Worm (Caenorhabditis elegans): ENCODE data around the gene npr-28.

Gene npr-28

DNA sequence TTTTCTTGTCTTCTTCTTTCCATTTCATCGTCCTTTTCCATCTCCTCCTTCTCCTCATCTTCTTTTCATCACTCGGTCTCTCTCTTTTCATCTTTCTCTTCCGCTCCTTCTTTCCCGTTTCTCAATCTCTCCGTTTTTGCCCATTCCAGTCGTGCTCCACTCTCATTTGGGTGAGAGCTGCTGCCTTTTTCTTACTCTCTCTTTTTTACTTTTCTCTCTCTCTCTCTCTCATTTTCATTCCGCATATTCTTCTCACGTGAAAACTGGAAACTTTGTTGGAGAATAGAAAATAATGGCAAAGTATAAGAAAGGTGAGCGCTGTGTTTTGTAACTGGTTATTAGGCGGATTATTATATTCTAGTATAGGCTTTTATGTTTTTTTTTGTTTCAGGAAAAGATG is 27.4 kb upstream of the npr-28 start, which contains the start of gene tbc-18 (continued):
- TF ChIP-seq egl-13 (tag; optimal IDR thresholded peaks at IDR 0.05) (peak; percentile 40), sox-4 (tag; optimal IDR thresholded peaks at IDR 0.05) (no peak), ama-1 (optimal IDR thresholded peaks at IDR 0.05) (no peak), mef-2 (tag; optimal IDR thresholded peaks at IDR 0.05) (no peak), pag-3 (tag; optimal IDR thresholded peaks at IDR 0.05; ENCODE audit: borderline replicate concordance, insufficient read depth) (no peak), pqm-1 (tag; optimal IDR thresholded peaks at IDR 0.05) (no peak), tbx-2 (tag; optimal IDR thresholded peaks at IDR 0.05) (no peak), zip-4 (GFP tag; optimal IDR thresholded peaks at IDR 0.05) (no peak), blmp-1 (tag; optimal IDR thresholded peaks at IDR 0.05) (no peak), fkh-10 (GFP tag; optimal IDR thresholded peaks at IDR 0.05) (peak; percentile 54), ces-1 (GFP tag; optimal IDR thresholded peaks at IDR 0.05) (no peak), fos-1 (tag; optimal IDR thresholded peaks at IDR 0.05) (no peak), ceh-8 (GFP tag; optimal IDR thresholded peaks at IDR 0.05) (no peak), lin-15B (tag; optimal IDR thresholded peaks at IDR 0.05) (no peak), lsy-2 (tag; optimal IDR thresholded peaks at IDR 0.05) (peak in 1 of 2 experiments; percentile 46), elt-2 (tag; optimal IDR thresholded peaks at IDR 0.05) (no peak), C16A3.4 (tag; optimal IDR thresholded peaks at IDR 0.05) (no peak), ets-5 (GFP tag; IDR thresholded peaks at IDR 0.05) (no peak), C04F5.9 (tag; optimal IDR thresholded peaks at IDR 0.05) (no peak), nhr-11 (tag; optimal IDR thresholded peaks at IDR 0.05) (no peak), F16B12.6 (tag; optimal IDR thresholded peaks at IDR 0.05) (no peak), aha-1 (tag; optimal IDR thresholded peaks at IDR 0.05) (no peak), hlh-4 (tag; optimal IDR thresholded peaks at IDR 0.05) (no peak), rnt-1 (tag; optimal IDR thresholded peaks at IDR 0.05) (no peak), unc-86 (tag; optimal IDR thresholded peaks at IDR 0.05) (peak; percentile 54), lin-39 (tag; optimal IDR thresholded peaks at IDR 0.05) (no peak), Y116A8C.19 (tag; optimal IDR thresholded peaks at IDR 0.05; ENCODE audit: borderline replicate concordance) (no peak), unc-130 (tag; optimal IDR thresholded peaks at IDR 0.05) (no peak), lir-3 (tag; optimal IDR thresholded peaks at IDR 0.05; ENCODE audit: poor library complexity) (no peak), unc-62 (GFP tag; optimal IDR thresholded peaks at IDR 0.05) (no peak), unc-30 (tag; optimal IDR thresholded peaks at IDR 0.05) (no peak), mep-1 (tag; optimal IDR thresholded peaks at IDR 0.05) (peak; percentile 9), sup-37 (GFP tag; optimal IDR thresholded peaks at IDR 0.05) (no peak), nhr-84 (tag; optimal IDR thresholded peaks at IDR 0.05) (no peak), nhr-77 (tag; optimal IDR thresholded peaks at IDR 0.05) (no peak), pax-3 (tag; optimal IDR thresholded peaks at IDR 0.05) (peak; percentile 55), unc-98 (GFP tag; IDR thresholded peaks at IDR 0.05) (no peak), dsc-1 (tag; optimal IDR thresholded peaks at IDR 0.05) (peak; percentile 62), alr-1 (tag; optimal IDR thresholded peaks at IDR 0.05; ENCODE audit: borderline replicate concordance) (no peak), vab-15 (tag; optimal IDR thresholded peaks at IDR 0.05) (no peak), nhr-19 (GFP tag; conservative IDR thresholded peaks at IDR 0.05) (no peak), jun-1 (tag; optimal IDR thresholded peaks at IDR 0.05) (no peak), nhr-90 (tag; optimal IDR thresholded peaks at IDR 0.05; ENCODE audit: poor library complexity) (no peak), grh-1 (GFP tag; IDR thresholded peaks at IDR 0.05) (no peak), snpc-4 (tag; optimal IDR thresholded peaks at IDR 0.05) (no peak), snu-23 (GFP tag; optimal IDR thresholded peaks at IDR 0.05) (peak; percentile 47), ztf-11 (tag; optimal IDR thresholded peaks at IDR 0.05) (no peak), tlp-1 (tag; optimal IDR thresholded peaks at IDR 0.05) (no peak), fkh-8 (tag; optimal IDR thresholded peaks at IDR 0.05) (peak; percentile 87)

Data from whole organism, L1 larva.